Worm (Caenorhabditis elegans) whole organism, young adult: ENCODE data around the gene eol-1.

Experiments
- B0019.2 ChIP-seq: fragments of 200-800 bp; sonication (Bioruptor generic); conservative IDR thresholded peaks from 2 replicates; pipeline ENCODE4 v1.3.6; 2022; ENCODE audit warnings: missing genetic modification reagents, missing genetic modification characterization, missing compliant biosample characterization
- D2030.7 ChIP-seq: fragments of 200-800 bp; sonication (Bioruptor generic); IDR thresholded peaks from 2 replicates; pipeline ENCODE4 v1.3.6; 2022; ENCODE audit warnings: missing genetic modification reagents, missing genetic modification characterization, missing compliant biosample characterization
- F10E7.11 ChIP-seq: sonication (generic microtip); optimal IDR thresholded peaks from 2 replicates; lab custom pipeline; 2017; ENCODE audit warnings: mild to moderate bottlenecking, missing genetic modification characterization, moderate library complexity, missing compliant biosample characterization
- F57C9.4 ChIP-seq: sonication (generic microtip); optimal IDR thresholded peaks from 2 replicates; lab custom pipeline; 2017; ENCODE audit warnings: mild to moderate bottlenecking, missing genetic modification characterization, missing compliant biosample characterization
- K12H6.12 ChIP-seq: fragments of 200-800 bp; sonication (Bioruptor generic); optimal IDR thresholded peaks from 2 replicates; lab custom pipeline; 2018; ENCODE audit warnings: mild to moderate bottlenecking, missing genetic modification characterization, missing compliant biosample characterization
- T26A5.8 ChIP-seq: sonication (generic microtip); optimal IDR thresholded peaks from 2 replicates; lab custom pipeline; 2016; ENCODE audit warnings: missing genetic modification characterization, missing compliant biosample characterization
- ama-1 ChIP-seq, 3 experiments: fragments of 150-350 bp in 1 of 3; sonication (generic microtip) in 2 of 3; optimal IDR thresholded peaks; 2 replicates each; lab custom pipeline; 2014 to 2018; ENCODE audit warnings: missing biosample characterization in 2 of 3, missing genetic modification characterization in 2 of 3, missing genetic modification reagents in 2 of 3
- ceh-79 ChIP-seq: sonication (generic microtip); optimal IDR thresholded peaks from 2 replicates; lab custom pipeline; 2017; ENCODE audit warnings: mild to moderate bottlenecking, missing genetic modification characterization, missing compliant biosample characterization
- efl-1 ChIP-seq: fragments of 150-350 bp; optimal IDR thresholded peaks from 2 replicates; lab custom pipeline; 2014; ENCODE audit warnings: missing biosample characterization, missing genetic modification reagents, missing genetic modification characterization
- lin-35 ChIP-seq, 3 experiments: fragments of 150-350 bp in 2 of 3; sonication (generic microtip) in 1 of 3; optimal IDR thresholded peaks; 2 replicates each; lab custom pipeline; 2014 to 2018; ENCODE audit warnings: missing biosample characterization in 3 of 3, missing genetic modification characterization in 3 of 3, missing genetic modification reagents in 3 of 3
- nfya-1 ChIP-seq: sonication (generic microtip); optimal IDR thresholded peaks from 2 replicates; lab custom pipeline; 2017; ENCODE audit warnings: antibody characterized with exemption, missing compliant biosample characterization, missing genetic modification characterization, borderline replicate concordance; ENCODE audit not compliant: insufficient read depth
- pha-4 ChIP-seq: fragments of 150-350 bp; sonication (generic microtip); optimal IDR thresholded peaks from 2 replicates; lab custom pipeline; 2014; ENCODE audit warnings: missing biosample characterization, missing genetic modification reagents, missing genetic modification characterization
- snpc-4 ChIP-seq, 5 experiments: fragments of 150-350 bp in 1 of 5; sonication (generic microtip) in 4 of 5; optimal IDR thresholded peaks; 2 replicates each; lab custom pipeline; 2014 to 2018; ENCODE audit warnings: missing genetic modification characterization in 5 of 5, missing biosample characterization in 3 of 5, antibody characterized with exemption in 2 of 5, mild to moderate bottlenecking in 2 of 5, missing compliant biosample characterization in 2 of 5, missing genotype in 2 of 5, moderate library complexity in 2 of 5, missing genetic modification reagents in 1 of 5
- unc-62 ChIP-seq: fragments of 150-350 bp; optimal IDR thresholded peaks from 2 replicates; lab custom pipeline; 2014; ENCODE audit warnings: missing biosample characterization, missing genetic modification reagents, missing genetic modification characterization

- TF ChIP-seq snpc-4 (GFP tag; optimal IDR thresholded peaks at IDR 0.05; lab: Kevin White, UChicago) (no peak), snpc-4 (tag; optimal IDR thresholded peaks at IDR 0.05; lab: Kevin White, UChicago) (no peak), efl-1 (GFP tag; lab: Kevin White, UChicago) (no peak), F57C9.4 (tag; lab: Kevin White, UChicago) (no peak), B0019.2 (GFP tag; lab: Robert Waterston, UW) (no peak), ama-1 (optimal IDR thresholded peaks at IDR 0.05; lab: Kevin White, UChicago) (no peak), ama-1 (GFP tag; optimal IDR thresholded peaks at IDR 0.05; lab: Kevin White, UChicago) (no peak), ceh-79 (no peak), K12H6.12 (tag; lab: Kevin White, UChicago) (no peak), unc-62 (GFP tag; lab: Kevin White, UChicago) (no peak), F10E7.11 (tag; lab: Kevin White, UChicago) (no peak), pha-4 (no peak), D2030.7 (GFP tag; lab: Robert Waterston, UW) (no peak), lin-35 (GFP tag; optimal IDR thresholded peaks at IDR 0.05; lab: Kevin White, UChicago) (no peak), nfya-1 (tag; lab: Kevin White, UChicago) (no peak), T26A5.8 (no peak)
Measured at ce11 chrV:14003587-14004156, 23.0 kb upstream of the eol-1 start.
